Worm (Caenorhabditis elegans): ENCODE measurements around the gene syf-2.

syf-2 gene

ce11 chrIII:7203130-7203775, 41.3 kb upstream of the syf-2 start:
- TF ChIP-seq nhr-12 (tag; optimal IDR thresholded peaks at IDR 0.05) (no peak), elt-3 (tag; optimal IDR thresholded peaks at IDR 0.05) (no peak), lsy-2 (tag; optimal IDR thresholded peaks at IDR 0.05) (no peak), lin-13 (tag; optimal IDR thresholded peaks at IDR 0.05) (no peak), mls-2 (tag; optimal IDR thresholded peaks at IDR 0.05) (no peak), sem-2 (GFP tag; optimal IDR thresholded peaks at IDR 0.05) (no peak), drap-1 (GFP tag; optimal IDR thresholded peaks at IDR 0.05) (no peak), ceh-43 (GFP tag; optimal IDR thresholded peaks at IDR 0.05) (no peak), pha-4 (tag; optimal IDR thresholded peaks at IDR 0.05) (no peak), unc-39 (tag; optimal IDR thresholded peaks at IDR 0.05) (no peak), lin-32 (GFP tag; optimal IDR thresholded peaks at IDR 0.05) (no peak), snpc-4 (tag; optimal IDR thresholded peaks at IDR 0.05) (no peak), flh-1 (GFP tag; optimal IDR thresholded peaks at IDR 0.05) (no peak), blmp-1 (tag; optimal IDR thresholded peaks at IDR 0.05) (no peak), zip-8 (tag; optimal IDR thresholded peaks at IDR 0.05) (no peak)

ce11 chrIII:7201378-7202256, 39.7 kb upstream of the syf-2 start, which contains the start of gene dpy-31:
Gene dpy-31, plus strand, starts transcription at chrIII:7202206.
- TF ChIP-seq lin-13 (tag; optimal IDR thresholded peaks at IDR 0.05) (no peak), nhr-237 (tag; optimal IDR thresholded peaks at IDR 0.05) (no peak), ham-2 (GFP tag; optimal IDR thresholded peaks at IDR 0.05) (peak; percentile 19), tbx-8 (GFP tag; optimal IDR thresholded peaks at IDR 0.05) (no peak), hlh-1 (tag; optimal IDR thresholded peaks at IDR 0.05) (no peak), ceh-43 (GFP tag; optimal IDR thresholded peaks at IDR 0.05) (no peak), blmp-1 (tag; optimal IDR thresholded peaks at IDR 0.05) (peak; percentile 93), mep-1 (tag; optimal IDR thresholded peaks at IDR 0.05) (no peak), elt-3 (tag; optimal IDR thresholded peaks at IDR 0.05) (peak; percentile 24), pha-4 (tag; optimal IDR thresholded peaks at IDR 0.05) (no peak), lin-32 (GFP tag; optimal IDR thresholded peaks at IDR 0.05) (no peak), bed-3 (GFP tag; optimal IDR thresholded peaks at IDR 0.05) (no peak), ceh-39 (tag; optimal IDR thresholded peaks at IDR 0.05) (no peak)

- TF ChIP-seq lsy-2 (tag; optimal IDR thresholded peaks at IDR 0.05) (no peak), ceh-43 (GFP tag; optimal IDR thresholded peaks at IDR 0.05) (no peak), elt-3 (tag; optimal IDR thresholded peaks at IDR 0.05) (no peak), unc-62 (GFP tag; optimal IDR thresholded peaks at IDR 0.05) (no peak), blmp-1 (tag; optimal IDR thresholded peaks at IDR 0.05) (peak; percentile 17)
Observed at ce11 chrIII:7199467-7199866, 37.6 kb upstream of the syf-2 start.

- peak; percentile 66 for TF ChIP-seq sptf-1 (tag; optimal IDR thresholded peaks at IDR 0.05)
- peak; percentile 39 for TF ChIP-seq nhr-237 (tag; optimal IDR thresholded peaks at IDR 0.05)
- peak; percentile 28 for TF ChIP-seq ces-1 (GFP tag; optimal IDR thresholded peaks at IDR 0.05)
- TF ChIP-seq lin-32 (GFP tag; optimal IDR thresholded peaks at IDR 0.05) = no peak
- TF ChIP-seq zip-8 (tag; optimal IDR thresholded peaks at IDR 0.05) = no peak
- peak; percentile 24 for TF ChIP-seq pha-4 (tag; optimal IDR thresholded peaks at IDR 0.05)
- TF ChIP-seq lsy-2 (tag; optimal IDR thresholded peaks at IDR 0.05) = peak; percentile 65
- TF ChIP-seq nhr-2 (tag; optimal IDR thresholded peaks at IDR 0.05) = peak; percentile 4
Observed at ce11 chrIII:7198838-7199237, 36.9 kb upstream of the syf-2 start, which contains the start of gene pfd-5. Gene pfd-5, minus strand, starts transcription at chrIII:7198884.

ce11 chrIII:7197973-7198372, 36.1 kb upstream of the syf-2 start, which contains the start of gene exos-9:
Gene exos-9, minus strand, starts transcription at chrIII:7198073.
- TF ChIP-seq lsy-2 (tag; optimal IDR thresholded peaks at IDR 0.05) = no peak
- no peak for TF ChIP-seq drap-1 (GFP tag; optimal IDR thresholded peaks at IDR 0.05)
- TF ChIP-seq elt-1 (tag; optimal IDR thresholded peaks at IDR 0.05; ENCODE audit: borderline replicate concordance, insufficient read depth) = no peak
- no peak for TF ChIP-seq unc-120 (tag; optimal IDR thresholded peaks at IDR 0.05; ENCODE audit: poor library complexity, severe bottlenecking)
- no peak for TF ChIP-seq snpc-4 (tag; optimal IDR thresholded peaks at IDR 0.05)
- no peak for TF ChIP-seq mab-5 (tag; optimal IDR thresholded peaks at IDR 0.05)
- TF ChIP-seq ceh-83 (GFP tag; optimal IDR thresholded peaks at IDR 0.05) = no peak
- TF ChIP-seq zip-8 (tag; optimal IDR thresholded peaks at IDR 0.05) = no peak
- TF ChIP-seq elt-3 (tag; optimal IDR thresholded peaks at IDR 0.05) = no peak
- TF ChIP-seq ceh-43 (GFP tag; optimal IDR thresholded peaks at IDR 0.05) = no peak
- TF ChIP-seq unc-39 (tag; optimal IDR thresholded peaks at IDR 0.05) = no peak

Measured in whole organism, mixed stage, embryonic.